Worm (Caenorhabditis elegans) whole organism, L2 larva: ENCODE results near the gene ptp-3.

Source experiments
- aly-2 ChIP-seq: fragments of 150-350 bp; optimal IDR thresholded peaks from 2 replicates; lab custom pipeline; 2014; ENCODE audit warnings: missing biosample characterization, missing genetic modification characterization
- crh-2 ChIP-seq: sonication (generic microtip); optimal IDR thresholded peaks from 2 replicates; lab custom pipeline; 2017; ENCODE audit warnings: missing biosample characterization, missing genetic modification characterization
- dmd-4 ChIP-seq: sonication (generic microtip); optimal IDR thresholded peaks from 2 replicates; lab custom pipeline; 2017; ENCODE audit warnings: missing biosample characterization, missing genetic modification characterization
- egl-27 ChIP-seq: sonication (generic microtip); optimal IDR thresholded peaks from 3 replicates; lab custom pipeline; 2017; ENCODE audit warnings: missing biosample characterization, missing genetic modification reagents, missing genetic modification characterization
- fos-1 ChIP-seq: fragments of 150-350 bp; optimal IDR thresholded peaks from 2 replicates; lab custom pipeline; 2014; ENCODE audit warnings: missing biosample characterization, missing genetic modification characterization
- nhr-12 ChIP-seq: fragments of 150-350 bp; optimal IDR thresholded peaks from 2 replicates; lab custom pipeline; 2014; ENCODE audit warnings: missing biosample characterization, missing genetic modification characterization
- nhr-23 ChIP-seq: fragments of 150-350 bp; optimal IDR thresholded peaks from 2 replicates; lab custom pipeline; 2014; ENCODE audit warnings: missing biosample characterization, missing genetic modification reagents, missing genetic modification characterization
- nhr-25 ChIP-seq: fragments of 150-350 bp; sonication (generic microtip); optimal IDR thresholded peaks from 3 replicates; lab custom pipeline; 2014; ENCODE audit warnings: missing biosample characterization, missing genetic modification characterization
- snpc-4 ChIP-seq: fragments of 150-350 bp; optimal IDR thresholded peaks from 2 replicates; lab custom pipeline; 2014; ENCODE audit warnings: missing biosample characterization, missing genetic modification characterization

- TF ChIP-seq crh-2 (tag; lab: Kevin White, UChicago) (no peak), snpc-4 (tag; lab: Kevin White, UChicago) (no peak), fos-1 (tag; lab: Kevin White, UChicago) (no peak), nhr-12 (no peak), aly-2 (tag; lab: Kevin White, UChicago) (no peak), nhr-25 (no peak), nhr-23 (tag; lab: Kevin White, UChicago) (no peak), dmd-4 (tag; lab: Kevin White, UChicago) (no peak), egl-27 (tag; lab: Kevin White, UChicago) (no peak)
Measured at ce11 chrII:10956793-10957192, 18.5 kb upstream of the ptp-3 start, which contains the start of gene R03D7.8.
